Fruit fly (Drosophila melanogaster): ENCODE data around the gene CG45080.

The CG45080 gene

DNA sequence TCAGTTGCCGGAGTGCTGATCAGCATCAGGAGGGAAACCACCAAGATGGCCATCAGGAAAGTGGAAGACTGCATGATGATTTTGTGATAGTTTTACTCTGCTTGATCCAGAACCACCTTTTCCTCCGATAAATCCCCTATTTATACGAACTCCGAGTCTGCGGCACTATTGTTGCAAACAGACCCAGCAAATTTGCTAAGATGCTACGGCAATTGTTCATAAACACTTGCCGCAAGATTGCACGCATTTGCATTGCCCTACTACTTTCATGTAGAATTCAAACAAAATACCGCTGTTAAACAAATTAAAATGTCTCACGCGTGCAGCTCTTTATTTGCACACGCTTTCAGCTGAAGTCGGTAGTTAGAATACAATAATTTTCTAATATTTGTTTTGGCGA, at the start of gene CG45080:
Gene CG45080, minus strand, starts transcription at position 101 of the 400 bp plus-strand sequence.
- no peak for TF ChIP-seq CG3919 (GFP tag; optimal IDR thresholded peaks at IDR 0.05)
- no peak for TF ChIP-seq salr (GFP tag; optimal IDR thresholded peaks at IDR 0.05)
- TF ChIP-seq CG10631 (GFP tag; optimal IDR thresholded peaks at IDR 0.05): no peak
- no peak for TF ChIP-seq CG6276 (GFP tag; optimal IDR thresholded peaks at IDR 0.05)
- no peak for TF ChIP-seq cyc (GFP tag; optimal IDR thresholded peaks at IDR 0.05)
- no peak for TF ChIP-seq CG32006 (GFP tag; optimal IDR thresholded peaks at IDR 0.05)
- no peak for TF ChIP-seq achi (GFP tag; optimal IDR thresholded peaks at IDR 0.05)
- no peak for TF ChIP-seq svp (GFP tag)
- no peak for TF ChIP-seq OdsH (GFP tag; optimal IDR thresholded peaks at IDR 0.05)
- TF ChIP-seq spab (GFP tag; optimal IDR thresholded peaks at IDR 0.05): no peak
- no peak for TF ChIP-seq Eip78C (GFP tag)
- TF ChIP-seq Hr39 (GFP tag; optimal IDR thresholded peaks at IDR 0.05): no peak
- no peak for TF ChIP-seq Eip93F (GFP tag; optimal IDR thresholded peaks at IDR 0.05)
- no peak for TF ChIP-seq CG16779 (tag; optimal IDR thresholded peaks at IDR 0.05)
- TF ChIP-seq acj6 (GFP tag; optimal IDR thresholded peaks at IDR 0.05): no peak
- TF ChIP-seq CG15336 (GFP tag; IDR thresholded peaks at IDR 0.05): no peak

DNA sequence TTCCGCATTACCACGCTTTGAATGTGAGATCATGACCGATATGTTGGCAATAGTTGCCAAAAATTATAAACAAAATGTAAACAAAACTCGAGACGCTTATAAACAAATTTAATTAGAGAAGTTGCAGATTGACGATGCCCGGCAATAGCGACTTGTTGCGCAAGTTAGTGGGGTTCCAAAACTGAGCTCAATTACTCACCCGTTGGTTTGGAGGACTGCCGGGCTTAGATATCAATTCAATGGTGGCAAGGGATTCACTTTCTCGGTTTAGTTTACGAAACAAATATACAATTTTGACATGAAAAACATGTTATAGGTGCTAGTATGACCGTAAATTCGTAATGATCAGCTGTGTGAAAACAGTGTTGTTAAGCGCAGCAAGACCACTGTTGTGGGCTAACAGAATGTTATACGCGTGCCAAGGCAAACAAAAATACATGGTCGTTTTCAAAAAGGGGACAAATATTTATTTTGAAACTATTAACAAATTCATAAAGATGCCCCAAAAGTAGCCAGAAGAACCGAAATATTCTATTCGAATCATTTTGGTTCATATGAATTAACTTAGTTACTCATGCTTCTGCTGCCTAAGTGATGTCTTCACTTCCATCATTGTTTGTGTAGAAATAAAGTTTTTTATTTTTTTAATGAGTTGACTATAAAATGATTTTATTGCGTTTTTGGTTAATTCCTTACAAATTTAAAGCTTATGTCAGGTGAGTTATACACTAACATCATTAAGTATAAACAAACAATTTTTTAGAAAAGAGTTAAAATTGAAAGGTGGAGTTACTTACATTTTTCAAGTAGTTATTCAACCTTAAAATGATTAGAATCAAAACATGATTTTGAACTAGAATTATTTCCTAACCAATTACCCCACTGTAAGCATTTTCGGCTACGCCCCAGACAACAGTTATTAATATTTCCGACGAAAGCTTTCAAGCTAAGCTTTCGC, 47.8 kb upstream of the CG45080 start, which contains the start of gene Elp6:
Gene Elp6, minus strand, starts transcription at position 350 of the 958 bp plus-strand sequence.
- TF ChIP-seq CG8319 (GFP tag; optimal IDR thresholded peaks at IDR 0.05) (peak; percentile 78), CG11294 (GFP tag; IDR thresholded peaks at IDR 0.05) (peak; percentile 29; the same call in 1 of the 2 replicates), svp (GFP tag) (peak; percentile 94), CG15336 (GFP tag; IDR thresholded peaks at IDR 0.05) (peak; percentile 60), Sox15 (GFP tag; optimal IDR thresholded peaks at IDR 0.05) (peak; percentile 86), fd59A (GFP tag; optimal IDR thresholded peaks at IDR 0.05) (peak; percentile 72), CG34406 (GFP tag; optimal IDR thresholded peaks at IDR 0.05) (peak; percentile 82), Eip75B (GFP tag; optimal IDR thresholded peaks at IDR 0.05) (peak; percentile 90), CG6854 (GFP tag; optimal IDR thresholded peaks at IDR 0.05) (peak; percentile 31), Hr39 (GFP tag; optimal IDR thresholded peaks at IDR 0.05) (peak; percentile 87), CG3032 (tag; optimal IDR thresholded peaks at IDR 0.05) (peak; percentile 66), cyc (GFP tag; optimal IDR thresholded peaks at IDR 0.05) (peak; percentile 84), Ets21C (GFP tag; optimal IDR thresholded peaks at IDR 0.05) (peak; percentile 78), net (GFP tag; optimal IDR thresholded peaks at IDR 0.05) (peak; percentile 84), Gug (GFP tag; IDR thresholded peaks at IDR 0.05) (peak; percentile 60), pdm3 (GFP tag; optimal IDR thresholded peaks at IDR 0.05) (peak; percentile 90), lz (GFP tag; optimal IDR thresholded peaks at IDR 0.05) (peak; percentile 88), CG11902 (GFP tag; optimal IDR thresholded peaks at IDR 0.05) (peak; percentile 75), topi (GFP tag; optimal IDR thresholded peaks at IDR 0.05) (peak; percentile 89), CG32006 (GFP tag; optimal IDR thresholded peaks at IDR 0.05) (peak; percentile 92), fd85E (GFP tag; optimal IDR thresholded peaks at IDR 0.05) (no peak), CG10669 (GFP tag; optimal IDR thresholded peaks at IDR 0.05) (peak; percentile 78), CG8632 (GFP tag; optimal IDR thresholded peaks at IDR 0.05) (peak; percentile 82), CG31627 (GFP tag; optimal IDR thresholded peaks at IDR 0.05) (peak; percentile 90), CG7368 (GFP tag; optimal IDR thresholded peaks at IDR 0.05) (peak; percentile 70), Blimp-1 (GFP tag; optimal IDR thresholded peaks at IDR 0.05) (peak; percentile 60), esn (GFP tag; optimal IDR thresholded peaks at IDR 0.05) (peak; percentile 94), Eip93F (GFP tag; optimal IDR thresholded peaks at IDR 0.05) (no peak), achi (GFP tag; optimal IDR thresholded peaks at IDR 0.05) (peak; percentile 85), CG16779 (tag; optimal IDR thresholded peaks at IDR 0.05) (peak; percentile 21), Eip78C (GFP tag) (peak; percentile 95), Met (GFP tag; optimal IDR thresholded peaks at IDR 0.05) (peak; percentile 85), eg (GFP tag; IDR thresholded peaks at IDR 0.05) (peak; percentile 81), CG10631 (GFP tag; optimal IDR thresholded peaks at IDR 0.05) (peak; percentile 88), Sox14 (GFP tag; optimal IDR thresholded peaks at IDR 0.05) (peak; percentile 86), CG6276 (GFP tag; optimal IDR thresholded peaks at IDR 0.05) (peak; percentile 79), vri (GFP tag; optimal IDR thresholded peaks at IDR 0.05) (peak; percentile 58), CG11762 (GFP tag; optimal IDR thresholded peaks at IDR 0.05; ENCODE audit: insufficient read depth) (peak; percentile 87), CG6792 (GFP tag; optimal IDR thresholded peaks at IDR 0.05) (peak; percentile 80), ss (GFP tag; optimal IDR thresholded peaks at IDR 0.05) (peak in 1 of 2 experiments; percentile 73), CG3919 (GFP tag; optimal IDR thresholded peaks at IDR 0.05) (peak; percentile 86), Lpt (GFP tag; optimal IDR thresholded peaks at IDR 0.05) (peak; percentile 74), acj6 (GFP tag; optimal IDR thresholded peaks at IDR 0.05) (peak; percentile 82)

Measured in whole organism, prepupa.